Worm (Caenorhabditis elegans) whole organism, L4 larva: ENCODE data around the gene C54E4.4.
A peak's percentile ranks its signal among the peaks of the same experiment; 100 is the strongest.

Source experiments
- T20F7.1 ChIP-seq: fragments of 200-800 bp; sonication (Bioruptor generic); optimal IDR thresholded peaks from 2 replicates; lab custom pipeline; 2018; ENCODE audit warnings: mild to moderate bottlenecking, missing genetic modification characterization, missing compliant biosample characterization
- T26A8.4 ChIP-seq: fragments of 200-800 bp; sonication (Bioruptor generic); IDR thresholded peaks from 2 replicates; pipeline ENCODE4 v1.3.6; 2022; ENCODE audit warnings: missing genetic modification characterization, missing compliant biosample characterization
- Y75B8A.6 ChIP-seq: fragments of 200-800 bp; sonication (Bioruptor generic); IDR thresholded peaks from 2 replicates; pipeline ENCODE4 v1.3.6; 2022; ENCODE audit warnings: missing genetic modification reagents, missing genetic modification characterization, missing compliant biosample characterization
- aha-1 ChIP-seq: fragments of 150-350 bp; peaks from one replicate; lab custom pipeline; 2014; ENCODE audit warnings: missing biosample characterization, missing genetic modification characterization
- ceh-28 ChIP-seq: fragments of 150-350 bp; optimal IDR thresholded peaks from 2 replicates; lab custom pipeline; 2014; ENCODE audit warnings: missing biosample characterization, missing genetic modification reagents, missing genetic modification characterization
- ceh-82 ChIP-seq: sonication (generic microtip); optimal IDR thresholded peaks from 2 replicates; lab custom pipeline; 2017; ENCODE audit warnings: missing biosample characterization, missing genetic modification characterization
- daf-16 ChIP-seq, 3 experiments: sonication (generic microtip); optimal IDR thresholded peaks; 2 replicates each; lab custom pipeline; 2016 to 2017; ENCODE audit warnings: missing genetic modification characterization in 3 of 3, missing genetic modification reagents in 3 of 3, mild to moderate bottlenecking in 2 of 3, missing compliant biosample characterization in 2 of 3, missing biosample characterization in 1 of 3, moderate library complexity in 1 of 3
- daf-8 ChIP-seq: fragments of 200-800 bp; sonication (Bioruptor generic); IDR thresholded peaks from 2 replicates; pipeline ENCODE4 v1.3.6; 2022; ENCODE audit warnings: missing genetic modification characterization, missing compliant biosample characterization
- dmd-6 ChIP-seq: fragments of 200-800 bp; sonication (Bioruptor generic); IDR thresholded peaks from 2 replicates; pipeline ENCODE4 v1.3.6; 2022; ENCODE audit warnings: missing genetic modification reagents, missing genetic modification characterization, missing compliant biosample characterization
- dmd-8 ChIP-seq: fragments of 200-800 bp; sonication (Bioruptor generic); IDR thresholded peaks from 2 replicates; pipeline ENCODE4 v1.3.6; 2022; ENCODE audit warnings: missing genetic modification characterization, missing compliant biosample characterization
- dve-1 ChIP-seq: sonication (generic microtip); optimal IDR thresholded peaks from 2 replicates; lab custom pipeline; 2017; ENCODE audit warnings: antibody characterized with exemption, mild to moderate bottlenecking, missing genetic modification characterization, missing compliant biosample characterization; ENCODE audit not compliant: insufficient read depth
- egl-43 ChIP-seq: fragments of 200-800 bp; sonication (Bioruptor generic); IDR thresholded peaks from 2 replicates; pipeline ENCODE4 v1.3.6; 2022; ENCODE audit warnings: missing genetic modification reagents, missing genetic modification characterization, missing compliant biosample characterization
- lim-7 ChIP-seq: fragments of 200-800 bp; sonication (Bioruptor generic); IDR thresholded peaks from 2 replicates; pipeline ENCODE4 v1.3.6; 2022; ENCODE audit warnings: missing genetic modification characterization, missing compliant biosample characterization
- lin-38 ChIP-seq: fragments of 200-800 bp; sonication (Bioruptor generic); IDR thresholded peaks from 2 replicates; pipeline ENCODE4 v1.3.6; 2022; ENCODE audit warnings: missing genetic modification reagents, missing genetic modification characterization, missing compliant biosample characterization
- lin-39 ChIP-seq: fragments of 150-350 bp; optimal IDR thresholded peaks from 2 replicates; lab custom pipeline; 2014; ENCODE audit warnings: missing biosample characterization, missing genetic modification reagents, missing genetic modification characterization
- lir-3 ChIP-seq: sonication (generic microtip); optimal IDR thresholded peaks from 2 replicates; lab custom pipeline; 2016; ENCODE audit warnings: mild to moderate bottlenecking, missing genetic modification characterization, missing compliant biosample characterization
- lsy-2 ChIP-seq, 2 experiments: fragments of 150-350 bp in 1 of 2; sonication (generic microtip) in 1 of 2; optimal IDR thresholded peaks; 2 replicates each; lab custom pipeline; 2014 to 2017; ENCODE audit warnings: missing biosample characterization in 2 of 2, missing genetic modification characterization in 2 of 2
- mdl-1 ChIP-seq, 2 experiments: fragments of 150-350 bp in 1 of 2; sonication (generic microtip) in 1 of 2; optimal IDR thresholded peaks; 2 replicates each; lab custom pipeline; 2014 to 2017; ENCODE audit warnings: missing biosample characterization in 2 of 2, missing genetic modification characterization in 2 of 2
- mep-1 ChIP-seq: fragments of 150-350 bp; sonication (generic microtip); optimal IDR thresholded peaks from 3 replicates; lab custom pipeline; 2014; ENCODE audit warnings: missing biosample characterization, missing genetic modification characterization
- mes-2 ChIP-seq: sonication (generic microtip); optimal IDR thresholded peaks from 2 replicates; lab custom pipeline; 2016; ENCODE audit warnings: missing genotype, mild to moderate bottlenecking, missing genetic modification characterization, missing compliant biosample characterization; ENCODE audit not compliant: poor library complexity, severe bottlenecking
- nhr-102 ChIP-seq: sonication (generic microtip); optimal IDR thresholded peaks from 2 replicates; lab custom pipeline; 2016; ENCODE audit warnings: mild to moderate bottlenecking, missing genetic modification characterization, moderate library complexity, missing compliant biosample characterization
- nhr-25 ChIP-seq: sonication (generic microtip); optimal IDR thresholded peaks from 2 replicates; lab custom pipeline; 2017; ENCODE audit warnings: missing genetic modification characterization, mild to moderate bottlenecking, missing compliant biosample characterization, antibody characterized with exemption, moderate library complexity, borderline replicate concordance; ENCODE audit not compliant: insufficient read depth
- nhr-41 ChIP-seq: fragments of 200-800 bp; sonication (Bioruptor generic); IDR thresholded peaks from 2 replicates; pipeline ENCODE4 v1.3.6; 2022; ENCODE audit warnings: missing genetic modification reagents, missing genetic modification characterization, missing compliant biosample characterization
- nhr-48 ChIP-seq: sonication (generic microtip); optimal IDR thresholded peaks from 2 replicates; lab custom pipeline; 2016; ENCODE audit warnings: mild to moderate bottlenecking, missing genetic modification characterization, missing compliant biosample characterization
- pha-4 ChIP-seq, 2 experiments: fragments of 150-350 bp in 1 of 2; fragments of 200-800 bp in 1 of 2; sonication (Bioruptor generic) in 1 of 2; IDR thresholded peaks in 1 of 2; optimal IDR thresholded peaks in 1 of 2; 2 replicates each; pipeline versions ENCODE4 v1.3.6 to Lab custom; 2014 to 2022; ENCODE audit warnings: missing genetic modification characterization in 2 of 2, missing genetic modification reagents in 2 of 2, missing biosample characterization in 1 of 2, missing compliant biosample characterization in 1 of 2
- saeg-2 ChIP-seq: fragments of 200-800 bp; sonication (Bioruptor generic); IDR thresholded peaks from 2 replicates; pipeline ENCODE4 v1.3.6; 2022; ENCODE audit warnings: missing genetic modification reagents, missing genetic modification characterization, missing compliant biosample characterization
- zag-1 ChIP-seq: fragments of 150-350 bp; optimal IDR thresholded peaks from 2 replicates; lab custom pipeline; 2014; ENCODE audit warnings: missing biosample characterization, missing genetic modification characterization
- zfp-3 ChIP-seq: fragments of 200-800 bp; sonication (Bioruptor generic); conservative IDR thresholded peaks from 2 replicates; pipeline ENCODE4 v1.3.6; 2022; ENCODE audit warnings: missing genetic modification reagents, missing genetic modification characterization, missing compliant biosample characterization

The C54E4.4 gene

DNA sequence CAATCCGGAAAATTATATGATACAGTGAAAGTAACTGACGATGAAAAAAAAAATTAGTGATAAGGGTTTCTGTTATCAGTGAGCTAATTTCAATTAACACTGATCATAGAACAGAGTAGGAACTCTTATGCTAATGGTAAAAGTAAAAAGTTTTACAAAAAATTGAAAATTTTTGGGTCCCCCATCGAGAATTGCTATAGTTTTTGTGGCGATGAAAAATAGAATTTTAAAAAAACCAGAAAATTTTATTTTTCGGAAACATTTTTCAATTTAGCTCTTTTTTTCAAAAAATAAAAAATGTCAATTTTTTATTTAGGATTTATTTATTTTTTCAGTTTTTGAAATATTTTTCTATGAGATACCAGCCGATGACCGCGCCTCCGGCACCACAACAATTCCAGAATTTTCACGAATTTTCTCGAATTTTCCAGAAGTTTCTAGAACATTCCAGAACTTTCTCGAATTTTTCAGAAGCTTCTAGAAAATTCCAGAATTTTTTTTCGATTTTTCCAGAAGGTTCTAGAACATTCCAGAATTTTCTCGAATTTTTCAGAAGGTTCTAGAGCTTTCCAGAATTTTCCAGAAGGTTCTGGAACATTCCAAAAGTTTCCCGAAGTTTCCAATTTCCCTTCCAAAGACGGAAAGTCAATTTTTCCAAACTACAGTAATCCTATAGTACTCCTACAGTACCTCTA is 54.9 kb downstream of the C54E4.4 start, which contains the start of gene C23H5.8 (continued):
- TF ChIP-seq lin-39: no peak
- no peak for TF ChIP-seq nhr-25 (tag; lab: Kevin White, UChicago)
- no peak for TF ChIP-seq egl-43 (GFP tag; lab: Robert Waterston, UW)
- no peak for TF ChIP-seq zfp-3 (GFP tag; lab: Robert Waterston, UW)
- TF ChIP-seq lir-3 (tag; lab: Kevin White, UChicago): no peak

DNA sequence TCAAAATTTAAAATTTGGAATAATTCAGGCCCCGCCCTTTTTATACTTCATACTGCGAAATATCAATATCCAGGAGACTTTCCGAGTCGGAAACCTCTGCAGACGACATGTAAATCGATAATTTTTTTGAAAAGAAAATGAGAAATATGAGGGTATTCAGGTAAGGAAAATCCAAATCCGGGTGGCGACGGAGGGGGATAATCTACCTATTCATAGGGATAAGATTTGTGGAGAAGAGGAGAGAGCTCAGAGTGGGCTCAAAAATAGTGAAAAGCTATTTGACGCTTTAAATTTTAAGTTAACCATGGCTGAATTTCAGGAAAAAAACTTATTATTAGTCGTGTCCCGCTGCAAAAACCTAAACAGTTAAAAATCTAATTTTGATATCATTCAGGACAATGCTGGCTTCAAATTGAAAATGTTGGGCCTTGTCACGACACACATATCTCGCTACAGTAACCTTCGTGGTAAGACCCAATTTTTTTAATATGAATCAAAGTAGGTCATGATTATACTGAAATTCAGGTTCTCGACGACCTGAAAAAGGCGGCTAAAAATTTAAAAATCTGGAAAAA is 57.0 kb downstream of the C54E4.4 start, which contains the start of gene che-6:
Gene che-6 (minus strand): TSS at position 109 of the 575 bp plus-strand sequence.
- TF ChIP-seq mdl-1 (tag; optimal IDR thresholded peaks at IDR 0.05; lab: Kevin White, UChicago) (no peak), T26A8.4 (0 out of 2 replicates have a peak, but pooled peaks have one; percentile 29), zfp-3 (GFP tag; lab: Robert Waterston, UW) (peak; percentile 26), ceh-82 (tag; lab: Kevin White, UChicago) (no peak), ceh-28 (tag; lab: Kevin White, UChicago) (no peak), dmd-8 (GFP tag; lab: Robert Waterston, UW) (0 out of 2 replicates have a peak, but pooled peaks have one; percentile 20), saeg-2 (GFP tag; lab: Robert Waterston, UW) (peak; percentile 60; the same call in 1 of the 2 replicates), mes-2 (tag; lab: Kevin White, UChicago) (no peak), nhr-48 (tag; lab: Kevin White, UChicago) (peak; percentile 9), nhr-41 (GFP tag; lab: Robert Waterston, UW) (no peak), mep-1 (tag; lab: Kevin White, UChicago) (peak; percentile 31), dmd-6 (GFP tag; lab: Robert Waterston, UW) (peak; percentile 39), T20F7.1 (GFP tag; lab: Kevin White, UChicago) (peak; percentile 34), lsy-2 (tag; optimal IDR thresholded peaks at IDR 0.05; lab: Kevin White, UChicago) (peak in 1 of 2 experiments; percentile 12), Y75B8A.6 (GFP tag; lab: Robert Waterston, UW) (0 out of 2 replicates have a peak, but pooled peaks have one; percentile 44), lin-38 (GFP tag; lab: Robert Waterston, UW) (peak; percentile 58), pha-4 (GFP tag; IDR thresholded peaks at IDR 0.05; lab: Robert Waterston, UW) (0 out of 2 replicates have a peak, but pooled peaks have one; percentile 51), pha-4 (tag; optimal IDR thresholded peaks at IDR 0.05; lab: Kevin White, UChicago) (no peak), zag-1 (tag; lab: Kevin White, UChicago) (no peak), dve-1 (tag; lab: Kevin White, UChicago) (peak; percentile 45), daf-16 (GFP tag; optimal IDR thresholded peaks at IDR 0.05; lab: Kevin White, UChicago) (no peak), daf-16 (tag; optimal IDR thresholded peaks at IDR 0.05; lab: Kevin White, UChicago) (peak; percentile 22), lim-7 (GFP tag; lab: Robert Waterston, UW) (0 out of 2 replicates have a peak, but pooled peaks have one; percentile 19), aha-1 (peak; percentile 86), nhr-102 (tag; lab: Kevin White, UChicago) (peak; percentile 37), daf-8 (GFP tag; lab: Robert Waterston, UW) (no peak)
- TF ChIP-seq, all 104 proteins: peak for 17
